Worm (Caenorhabditis elegans) whole organism, L2 larva: ENCODE results near the gene C56G2.22.
A peak's percentile ranks its signal among the peaks of the same experiment; 100 is the strongest.

Source experiments
- R02D3.7 ChIP-seq: fragments of 150-350 bp; optimal IDR thresholded peaks from 2 replicates; lab custom pipeline; 2014; ENCODE audit warnings: missing biosample characterization, missing genetic modification characterization
- ceh-16 ChIP-seq: fragments of 150-350 bp; optimal IDR thresholded peaks from 2 replicates; lab custom pipeline; 2014; ENCODE audit warnings: missing biosample characterization, missing genetic modification characterization
- crh-2 ChIP-seq: sonication (generic microtip); optimal IDR thresholded peaks from 2 replicates; lab custom pipeline; 2017; ENCODE audit warnings: missing biosample characterization, missing genetic modification characterization
- lsy-2 ChIP-seq, 2 experiments: fragments of 150-350 bp in 1 of 2; sonication (generic microtip) in 1 of 2; optimal IDR thresholded peaks; 2 replicates each; lab custom pipeline; 2014 to 2017; ENCODE audit warnings: missing biosample characterization in 2 of 2, missing genetic modification characterization in 2 of 2
- nhr-25 ChIP-seq: fragments of 150-350 bp; sonication (generic microtip); optimal IDR thresholded peaks from 3 replicates; lab custom pipeline; 2014; ENCODE audit warnings: missing biosample characterization, missing genetic modification characterization
- unc-62 ChIP-seq: fragments of 150-350 bp; optimal IDR thresholded peaks from 2 replicates; lab custom pipeline; 2014; ENCODE audit warnings: missing biosample characterization, missing genetic modification reagents, missing genetic modification characterization

DNA sequence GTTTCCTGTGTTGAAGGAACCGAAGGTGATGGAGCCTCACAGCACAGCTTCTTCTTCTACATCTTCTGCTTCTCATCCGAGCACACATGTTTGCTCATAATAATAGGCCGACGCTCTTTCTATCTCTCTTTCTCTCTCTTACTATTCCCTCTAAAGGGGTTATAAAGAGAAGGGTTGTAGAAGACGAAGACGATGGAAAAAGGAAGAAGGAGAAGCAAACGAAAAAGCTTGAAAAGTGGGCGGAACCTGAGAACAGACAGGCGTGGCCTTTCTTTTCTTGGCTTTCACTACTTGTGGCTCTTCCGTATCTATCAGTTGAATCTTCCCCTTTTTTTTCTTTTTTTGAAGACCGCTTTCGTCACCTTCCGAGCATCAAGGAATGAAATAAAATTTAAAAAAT is 38.4 kb upstream of the C56G2.22 start:
- TF ChIP-seq lsy-2 (tag; optimal IDR thresholded peaks at IDR 0.05; lab: Kevin White, UChicago) (peak in 1 of 2 experiments; percentile 8), ceh-16 (tag; lab: Kevin White, UChicago) (no peak), unc-62 (no peak), crh-2 (no peak), R02D3.7 (no peak), nhr-25 (tag; lab: Kevin White, UChicago) (no peak)
